Worm (Caenorhabditis elegans) whole organism, L4 larva: ENCODE measurements around the gene ZK688.11.

Experiments
- T20F7.1 ChIP-seq: fragments of 200-800 bp; sonication (Bioruptor generic); optimal IDR thresholded peaks from 2 replicates; lab custom pipeline; 2018; ENCODE audit warnings: mild to moderate bottlenecking, missing genetic modification characterization, missing compliant biosample characterization
- ceh-44 ChIP-seq: fragments of 200-800 bp; sonication (Bioruptor generic); IDR thresholded peaks from 2 replicates; pipeline ENCODE4 v1.3.6; 2022; ENCODE audit warnings: missing genetic modification reagents, missing genetic modification characterization, missing compliant biosample characterization
- jun-1 ChIP-seq: fragments of 150-350 bp; optimal IDR thresholded peaks from 2 replicates; lab custom pipeline; 2014; ENCODE audit warnings: missing biosample characterization, missing genetic modification reagents, missing genetic modification characterization
- lin-1 ChIP-seq: fragments of 200-800 bp; sonication (Bioruptor generic); IDR thresholded peaks from 2 replicates; pipeline ENCODE4 v1.3.6; 2022; ENCODE audit warnings: missing genetic modification reagents, missing genetic modification characterization, missing compliant biosample characterization
- lin-39 ChIP-seq: fragments of 150-350 bp; optimal IDR thresholded peaks from 2 replicates; lab custom pipeline; 2014; ENCODE audit warnings: missing biosample characterization, missing genetic modification reagents, missing genetic modification characterization
- nhr-237 ChIP-seq: sonication (generic microtip); optimal IDR thresholded peaks from 2 replicates; lab custom pipeline; 2017; ENCODE audit warnings: missing biosample characterization, missing genetic modification characterization
- pha-4 ChIP-seq, 2 experiments: fragments of 150-350 bp in 1 of 2; fragments of 200-800 bp in 1 of 2; sonication (Bioruptor generic) in 1 of 2; IDR thresholded peaks in 1 of 2; optimal IDR thresholded peaks in 1 of 2; 2 replicates each; pipeline versions ENCODE4 v1.3.6 to Lab custom; 2014 to 2022; ENCODE audit warnings: missing genetic modification characterization in 2 of 2, missing genetic modification reagents in 2 of 2, missing biosample characterization in 1 of 2, missing compliant biosample characterization in 1 of 2
- skn-1 ChIP-seq: fragments of 150-350 bp; optimal IDR thresholded peaks from 2 replicates; lab custom pipeline; 2014; ENCODE audit warnings: missing biosample characterization, missing genetic modification characterization
- unc-62 ChIP-seq, 3 experiments: fragments of 150-350 bp in 1 of 3; sonication (generic microtip); optimal IDR thresholded peaks in 2 of 3; peaks in 1 of 3; 1 replicate in 1 of 3; 2 replicates in 2 of 3; lab custom pipeline; 2014 to 2017; ENCODE audit warnings: missing biosample characterization in 3 of 3, missing genetic modification characterization in 3 of 3, missing genetic modification reagents in 3 of 3, missing genotype in 1 of 3
- zag-1 ChIP-seq: fragments of 150-350 bp; optimal IDR thresholded peaks from 2 replicates; lab custom pipeline; 2014; ENCODE audit warnings: missing biosample characterization, missing genetic modification characterization
- zfp-3 ChIP-seq: fragments of 200-800 bp; sonication (Bioruptor generic); conservative IDR thresholded peaks from 2 replicates; pipeline ENCODE4 v1.3.6; 2022; ENCODE audit warnings: missing genetic modification reagents, missing genetic modification characterization, missing compliant biosample characterization

- no peak for TF ChIP-seq unc-62 (GFP tag; optimal IDR thresholded peaks at IDR 0.05 in 1 of 2; lab: Kevin White, UChicago)
- TF ChIP-seq unc-62 (tag; optimal IDR thresholded peaks at IDR 0.05; lab: Kevin White, UChicago), result no peak
- no peak for TF ChIP-seq nhr-237 (tag; lab: Kevin White, UChicago)
- TF ChIP-seq zag-1 (tag; lab: Kevin White, UChicago), result no peak
- TF ChIP-seq lin-1, result no peak
- no peak for TF ChIP-seq T20F7.1 (GFP tag; lab: Kevin White, UChicago)
- no peak for TF ChIP-seq lin-39 (tag; lab: Kevin White, UChicago)
- TF ChIP-seq pha-4 (GFP tag; IDR thresholded peaks at IDR 0.05; lab: Robert Waterston, UW), result no peak
- no peak for TF ChIP-seq pha-4 (tag; optimal IDR thresholded peaks at IDR 0.05; lab: Kevin White, UChicago)
- TF ChIP-seq jun-1 (tag; lab: Kevin White, UChicago), result no peak
- no peak for TF ChIP-seq ceh-44 (GFP tag; lab: Robert Waterston, UW)
- TF ChIP-seq skn-1 (tag; lab: Kevin White, UChicago), result no peak
- no peak for TF ChIP-seq zfp-3 (GFP tag; lab: Robert Waterston, UW)
Observed at ce11 chrIII:7900733-7901132, 16.0 kb upstream of the ZK688.11 start, which contains the start of gene best-24.
